Fruit fly (Drosophila melanogaster): ENCODE data around the gene Syx17.

- TF ChIP-seq dsx (GFP tag; optimal IDR thresholded peaks at IDR 0.05; ENCODE audit: poor library complexity, severe bottlenecking) (no peak), salr (GFP tag; optimal IDR thresholded peaks at IDR 0.05) (no peak), CG6808 (GFP tag; optimal IDR thresholded peaks at IDR 0.05) (no peak), vri (GFP tag; optimal IDR thresholded peaks at IDR 0.05) (no peak), CG31627 (GFP tag; optimal IDR thresholded peaks at IDR 0.05) (no peak), CG6792 (GFP tag; optimal IDR thresholded peaks at IDR 0.05) (no peak), CG11762 (GFP tag; optimal IDR thresholded peaks at IDR 0.05; ENCODE audit: insufficient read depth) (no peak), CG4318 (GFP tag; optimal IDR thresholded peaks at IDR 0.05) (no peak), spab (GFP tag; optimal IDR thresholded peaks at IDR 0.05) (no peak), Eip78C (GFP tag) (no peak)
These were observed 43.5 kb upstream of the Syx17 start for dm6 chr3L:4359688-4360375.

Data from whole organism, prepupa.